Fruit fly (Drosophila melanogaster): ENCODE results near the gene Atg16.

DNA sequence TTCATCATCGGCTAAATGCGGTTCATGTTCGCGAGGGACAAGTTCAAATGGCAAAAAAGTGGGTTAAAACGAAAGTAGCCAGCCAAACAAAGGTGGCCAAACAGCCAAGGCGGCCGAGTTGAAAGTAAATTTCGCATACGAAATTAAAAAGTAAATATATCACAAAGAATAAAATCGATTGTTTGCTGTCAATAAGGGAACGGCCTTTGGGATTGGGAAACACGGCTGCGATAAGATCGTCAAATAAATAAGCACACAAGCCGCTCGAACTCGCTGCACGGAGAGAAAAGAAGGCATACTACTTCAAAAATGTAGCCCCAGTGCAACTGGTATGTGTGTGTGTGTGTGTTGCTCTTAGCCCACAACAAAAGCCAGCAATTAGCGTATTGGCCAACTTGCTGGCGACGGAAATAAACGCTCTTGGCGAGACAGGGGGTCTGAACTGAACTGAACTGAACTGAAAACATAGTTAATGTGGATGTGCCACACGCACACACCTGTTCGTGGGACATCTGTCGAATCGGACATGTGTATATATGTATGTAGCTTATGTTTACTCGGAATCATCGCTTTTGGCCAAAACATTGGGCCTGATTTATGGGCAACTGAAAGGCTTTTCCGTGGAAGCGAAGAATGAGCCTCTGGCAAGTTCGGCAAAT lies 46.9 kb downstream of the Atg16 start:
- TF ChIP-seq CoRest (tag; optimal IDR thresholded peaks at IDR 0.05) (no peak), so (GFP tag; IDR thresholded peaks at IDR 0.05) (no peak), Atf-2 (GFP tag; optimal IDR thresholded peaks at IDR 0.05) (no peak), pb (GFP tag; optimal IDR thresholded peaks at IDR 0.05) (no peak), psq (GFP tag; optimal IDR thresholded peaks at IDR 0.05) (no peak)

All from whole organism, embryonic.